Fruit fly (Drosophila melanogaster) whole organism, embryonic: ENCODE measurements around the gene Rbfox1.

ENCODE experiments used
- Bgb ChIP-seq: fragments of 200-800 bp; sonication (Bioruptor generic); IDR thresholded peaks from 2 replicates; pipeline ENCODE4 v1.3.6; 2022; ENCODE audit warnings: missing biosample characterization, missing genetic modification characterization; ENCODE audit not compliant: partially characterized antibody
- CG10147 ChIP-seq: fragments of 200-800 bp; sonication (Bioruptor generic); optimal IDR thresholded peaks from 2 replicates; lab custom pipeline; 2019; ENCODE audit warnings: missing biosample characterization, mild to moderate bottlenecking, missing genetic modification characterization, moderate library complexity
- CG10431 ChIP-seq: fragments of 200-800 bp; sonication (Bioruptor generic); optimal IDR thresholded peaks from 3 replicates; lab custom pipeline; 2018; ENCODE audit warnings: missing biosample characterization, mild to moderate bottlenecking, missing genetic modification characterization
- CG11085 ChIP-seq: fragments of 200-800 bp; sonication (Bioruptor generic); IDR thresholded peaks from 2 replicates; pipeline ENCODE4 v1.3.6; 2022; ENCODE audit warnings: missing biosample characterization, missing genetic modification characterization
- CG11247 ChIP-seq: fragments of 200-800 bp; sonication (Bioruptor generic); IDR thresholded peaks from 2 replicates; pipeline ENCODE4 v1.3.6; 2022; ENCODE audit warnings: missing biosample characterization, missing genetic modification characterization
- CG12391 ChIP-seq: fragments of 200-800 bp; sonication (Bioruptor generic); optimal IDR thresholded peaks from 3 replicates; lab custom pipeline; 2018; ENCODE audit warnings: missing biosample characterization, mild to moderate bottlenecking, missing genetic modification characterization, moderate library complexity
- CG14014 ChIP-seq: fragments of 200-800 bp; sonication (Bioruptor generic); IDR thresholded peaks from 2 replicates; pipeline ENCODE4 v1.3.6; 2022; ENCODE audit warnings: missing biosample characterization, missing genetic modification characterization
- CG15011 ChIP-seq: fragments of 200-800 bp; sonication (Bioruptor generic); optimal IDR thresholded peaks from 3 replicates; lab custom pipeline; 2018; ENCODE audit warnings: missing biosample characterization, mild to moderate bottlenecking, missing genetic modification characterization
- CG15269 ChIP-seq: fragments of 200-800 bp; sonication (Bioruptor generic); optimal IDR thresholded peaks from 2 replicates; lab custom pipeline; 2018; ENCODE audit warnings: missing biosample characterization, mild to moderate bottlenecking, missing genetic modification characterization, moderate library complexity
- CG1602 ChIP-seq: fragments of 200-800 bp; sonication (Bioruptor generic); optimal IDR thresholded peaks from 3 replicates; lab custom pipeline; 2016; ENCODE audit warnings: missing biosample characterization, missing genetic modification characterization
- CG17328 ChIP-seq: fragments of 200-800 bp; sonication (Bioruptor generic); IDR thresholded peaks from 2 replicates; pipeline ENCODE4 v1.3.6; 2022; ENCODE audit warnings: missing biosample characterization, missing genetic modification characterization
- CG17802 ChIP-seq: fragments of 200-800 bp; sonication (Bioruptor generic); optimal IDR thresholded peaks from 2 replicates; lab custom pipeline; 2018; ENCODE audit warnings: missing biosample characterization, mild to moderate bottlenecking, missing genetic modification characterization, moderate library complexity
- CG2120 ChIP-seq: fragments of 200-800 bp; sonication (Bioruptor generic); optimal IDR thresholded peaks from 3 replicates; lab custom pipeline; 2016; ENCODE audit warnings: missing biosample characterization, missing genetic modification characterization
- CG2129 ChIP-seq: fragments of 200-800 bp; sonication (Bioruptor generic); IDR thresholded peaks from 2 replicates; pipeline ENCODE4 v1.3.6; 2022; ENCODE audit warnings: missing biosample characterization, missing genetic modification characterization; ENCODE audit not compliant: partially characterized antibody
- CG2199 ChIP-seq: fragments of 200-800 bp; sonication (Bioruptor generic); IDR thresholded peaks from 3 replicates; pipeline ENCODE4 v1.3.6; 2022; ENCODE audit warnings: missing biosample characterization, missing genetic modification characterization
- CG30020 ChIP-seq: fragments of 200-800 bp; optimal IDR thresholded peaks from 2 replicates; lab custom pipeline; 2019; ENCODE audit warnings: missing biosample characterization, mild to moderate bottlenecking, missing genetic modification characterization, moderate library complexity
- CG31365 ChIP-seq: fragments of 200-800 bp; sonication (Bioruptor generic); optimal IDR thresholded peaks from 2 replicates; lab custom pipeline; 2018; ENCODE audit warnings: missing biosample characterization, mild to moderate bottlenecking, missing genetic modification characterization
- CG33213 ChIP-seq: fragments of 200-800 bp; sonication (Bioruptor generic); optimal IDR thresholded peaks from 3 replicates; lab custom pipeline; 2016; ENCODE audit warnings: missing biosample characterization, missing genetic modification characterization
- CG34224 ChIP-seq: fragments of 200-800 bp; sonication (Bioruptor generic); IDR thresholded peaks from 3 replicates; pipeline ENCODE4 v1.3.6; 2022; ENCODE audit warnings: missing biosample characterization, missing genetic modification characterization; ENCODE audit not compliant: partially characterized antibody
- CG3726 ChIP-seq: fragments of 200-800 bp; sonication (Bioruptor generic); IDR thresholded peaks from 3 replicates; pipeline ENCODE4, ENCODE4 v1.3.6; 2022; ENCODE audit warnings: missing biosample characterization, missing genetic modification characterization
- CG6854 ChIP-seq: fragments of 200-800 bp; sonication (Bioruptor generic); optimal IDR thresholded peaks from 3 replicates; lab custom pipeline; 2017; ENCODE audit warnings: missing biosample characterization, mild to moderate bottlenecking, missing genetic modification characterization
- CG7271 ChIP-seq: fragments of 200-800 bp; sonication (Bioruptor generic); optimal IDR thresholded peaks from 2 replicates; lab custom pipeline; 2018; ENCODE audit warnings: missing biosample characterization, mild to moderate bottlenecking, missing genetic modification characterization, moderate library complexity
- CG7839 ChIP-seq: fragments of 200-800 bp; sonication (Bioruptor generic); optimal IDR thresholded peaks from 3 replicates; lab custom pipeline; 2018; ENCODE audit warnings: missing biosample characterization, mild to moderate bottlenecking, missing genetic modification characterization, moderate library complexity
- CG8089 ChIP-seq: fragments of 200-800 bp; sonication (Bioruptor generic); optimal IDR thresholded peaks from 3 replicates; lab custom pipeline; 2016; ENCODE audit warnings: missing biosample characterization, missing genetic modification characterization
- Dp ChIP-seq: fragments of 200-800 bp; sonication (Bioruptor generic); optimal IDR thresholded peaks from 2 replicates; lab custom pipeline; 2018; ENCODE audit warnings: missing biosample characterization, mild to moderate bottlenecking, missing genetic modification characterization, moderate library complexity
- HLH54F ChIP-seq: fragments of 200-800 bp; sonication (Bioruptor generic); optimal IDR thresholded peaks from 3 replicates; lab custom pipeline; 2016; ENCODE audit warnings: missing biosample characterization, missing genetic modification characterization
- HmgZ ChIP-seq: fragments of 200-800 bp; sonication (Bioruptor generic); optimal IDR thresholded peaks from 2 replicates; lab custom pipeline; 2018; ENCODE audit warnings: missing biosample characterization, mild to moderate bottlenecking, missing genetic modification characterization
- Hr3 ChIP-seq: fragments of 200-800 bp; sonication (Bioruptor generic); optimal IDR thresholded peaks from 3 replicates; lab custom pipeline; 2016; ENCODE audit warnings: missing biosample characterization, missing genetic modification characterization
- MESR4 ChIP-seq: fragments of 200-800 bp; sonication (Bioruptor generic); optimal IDR thresholded peaks from 2 replicates; lab custom pipeline; 2018; ENCODE audit warnings: missing biosample characterization, mild to moderate bottlenecking, missing genetic modification characterization, moderate library complexity
- Max ChIP-seq: fragments of 200-800 bp; sonication (Bioruptor generic); optimal IDR thresholded peaks from 2 replicates; lab custom pipeline; 2016; ENCODE audit warnings: missing biosample characterization, mild to moderate bottlenecking, missing genetic modification characterization
- NC2β ChIP-seq: fragments of 200-800 bp; sonication (Bioruptor generic); optimal IDR thresholded peaks from 2 replicates; lab custom pipeline; 2016; ENCODE audit warnings: missing biosample characterization, missing genetic modification characterization
- Nf-YA ChIP-seq: fragments of 200-800 bp; sonication (Bioruptor generic); IDR thresholded peaks from 2 replicates; pipeline ENCODE4 v1.3.6; 2022; ENCODE audit warnings: missing biosample characterization, missing genetic modification characterization
- Nf-YB ChIP-seq: fragments of 200-800 bp; sonication (Bioruptor generic); optimal IDR thresholded peaks from 3 replicates; lab custom pipeline; 2019; ENCODE audit warnings: missing biosample characterization, mild to moderate bottlenecking, missing genetic modification characterization, moderate library complexity
- Oli ChIP-seq: fragments of 200-800 bp; sonication (Bioruptor generic); optimal IDR thresholded peaks from 2 replicates; lab custom pipeline; 2018; ENCODE audit warnings: missing biosample characterization, mild to moderate bottlenecking, missing genetic modification characterization, moderate library complexity
- Scr ChIP-seq: fragments of 200-800 bp; sonication (Bioruptor generic); IDR thresholded peaks from 2 replicates; pipeline ENCODE4 v1.3.6; 2022; ENCODE audit warnings: missing biosample characterization, missing genetic modification characterization; ENCODE audit not compliant: partially characterized antibody
- Sin3A ChIP-seq: fragments of >200 bp; optimal IDR thresholded peaks from 2 replicates; lab custom pipeline; 2018
- Vsx1 ChIP-seq: fragments of 200-800 bp; sonication (Bioruptor generic); optimal IDR thresholded peaks from 2 replicates; lab custom pipeline; 2017; ENCODE audit warnings: missing biosample characterization, mild to moderate bottlenecking, missing genetic modification characterization, missing genetic modification reagents
- Xbp1 ChIP-seq: fragments of 200-800 bp; sonication (Bioruptor generic); optimal IDR thresholded peaks from 3 replicates; lab custom pipeline; 2016; ENCODE audit warnings: missing biosample characterization, mild to moderate bottlenecking, missing genetic modification characterization
- ash1 ChIP-seq: fragments of 200-800 bp; sonication (Bioruptor generic); optimal IDR thresholded peaks from 2 replicates; lab custom pipeline; 2018; ENCODE audit warnings: missing biosample characterization, mild to moderate bottlenecking, missing genetic modification characterization
- bsh ChIP-seq, 2 experiments: fragments of 200-800 bp; sonication (Bioruptor generic); optimal IDR thresholded peaks; 2 replicates each; lab custom pipeline; 2017 to 2018; ENCODE audit warnings: mild to moderate bottlenecking in 2 of 2, missing biosample characterization in 2 of 2, missing genetic modification characterization in 2 of 2, moderate library complexity in 1 of 2
- cato ChIP-seq: fragments of 200-800 bp; sonication (Bioruptor generic); optimal IDR thresholded peaks from 2 replicates; lab custom pipeline; 2016; ENCODE audit warnings: missing biosample characterization, missing genetic modification characterization, borderline replicate concordance
- chn ChIP-seq: fragments of 200-800 bp; sonication (Bioruptor generic); optimal IDR thresholded peaks from 2 replicates; lab custom pipeline; 2016; ENCODE audit warnings: missing biosample characterization, missing genetic modification characterization
- emc ChIP-seq: fragments of 200-800 bp; sonication (Bioruptor generic); optimal IDR thresholded peaks from 2 replicates; lab custom pipeline; 2016; ENCODE audit warnings: missing biosample characterization, missing genetic modification characterization
- grau ChIP-seq: fragments of 200-800 bp; optimal IDR thresholded peaks from 3 replicates; lab custom pipeline; 2019; ENCODE audit warnings: missing biosample characterization, mild to moderate bottlenecking, missing genetic modification characterization, moderate library complexity
- hth ChIP-seq: fragments of >200 bp; optimal IDR thresholded peaks from 2 replicates; lab custom pipeline; 2017; ENCODE audit warnings: inconsistent platforms
- prd ChIP-seq, 3 experiments: fragments of >200 bp in 2 of 3; fragments of 200-800 bp in 1 of 3; sonication (Bioruptor generic) in 1 of 3; optimal IDR thresholded peaks in 2 of 3; IDR thresholded peaks in 1 of 3; 2 replicates in 2 of 3; 3 replicates in 1 of 3; pipeline versions ENCODE4 v1.3.6 to Lab custom; 2017 to 2022; ENCODE audit warnings: missing biosample characterization in 1 of 3, missing genetic modification characterization in 1 of 3
- pzg ChIP-seq: fragments of 200-800 bp; sonication (Bioruptor generic); optimal IDR thresholded peaks from 3 replicates; lab custom pipeline; 2018; ENCODE audit warnings: missing biosample characterization, mild to moderate bottlenecking, missing genetic modification characterization, moderate library complexity
- sna ChIP-seq: fragments of 200-800 bp; sonication (Bioruptor generic); IDR thresholded peaks from 2 replicates; pipeline ENCODE4 v1.3.6; 2022; ENCODE audit warnings: missing biosample characterization, missing genetic modification characterization; ENCODE audit not compliant: partially characterized antibody
- tio ChIP-seq: fragments of 200-800 bp; sonication (Bioruptor generic); optimal IDR thresholded peaks from 2 replicates; lab custom pipeline; 2017; ENCODE audit warnings: missing biosample characterization, missing genetic modification characterization, inconsistent platforms
- trh ChIP-seq: fragments of 200-800 bp; sonication (Bioruptor generic); optimal IDR thresholded peaks from 2 replicates; lab custom pipeline; 2016; ENCODE audit warnings: missing biosample characterization, missing genetic modification characterization
- yki ChIP-seq: fragments of >200 bp; optimal IDR thresholded peaks from 3 replicates; lab custom pipeline; 2018

The Rbfox1 gene

DNA sequence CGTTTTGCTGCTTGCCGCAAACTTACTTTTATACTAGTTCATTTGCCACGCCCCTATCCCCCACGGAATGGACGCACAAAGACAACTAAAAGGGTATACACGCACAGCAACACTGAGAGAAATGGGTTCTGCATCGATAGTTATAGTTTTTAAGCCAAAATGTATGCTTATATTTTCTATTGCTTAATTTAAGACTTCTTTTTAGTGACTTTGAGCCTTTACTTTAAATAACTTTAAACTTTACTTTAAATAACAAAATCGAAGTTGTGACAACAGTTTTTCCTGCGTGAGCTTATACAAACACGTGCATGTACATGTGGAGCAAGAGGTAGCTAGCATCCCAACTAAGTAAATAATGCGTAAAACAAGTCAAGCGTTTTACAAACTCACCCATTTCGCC lies 1.3 kb downstream of the Rbfox1 start (continued):
- TF ChIP-seq yki (lab: Kevin White, UChicago) (no peak), hth (no peak), Vsx1 (GFP tag; lab: Kevin White, UChicago) (no peak), CG7271 (tag; lab: Kevin White, UChicago) (no peak), emc (GFP tag; lab: Kevin White, UChicago) (no peak), CG8089 (GFP tag; lab: Kevin White, UChicago) (no peak), CG10431 (GFP tag; lab: Kevin White, UChicago) (no peak), bsh (GFP tag; optimal IDR thresholded peaks at IDR 0.05; lab: Kevin White, UChicago) (no peak), Nf-YA (GFP tag; lab: Robert Waterston, UW) (no peak), HLH54F (GFP tag; lab: Kevin White, UChicago) (no peak), CG3726 (no peak), Sin3A (no peak), NC2β (GFP tag; lab: Kevin White, UChicago) (no peak), trh (GFP tag; lab: Kevin White, UChicago) (no peak), Max (GFP tag; lab: Kevin White, UChicago) (no peak), pzg (no peak), CG17802 (tag; lab: Kevin White, UChicago) (no peak), CG7839 (peak; percentile 33), CG2199 (GFP tag; lab: Robert Waterston, UW) (no peak), CG2129 (GFP tag; lab: Robert Waterston, UW) (no peak), Oli (peak; percentile 8), CG31365 (tag; lab: Kevin White, UChicago) (no peak), chn (GFP tag; lab: Kevin White, UChicago) (no peak), grau (tag; lab: Kevin White, UChicago) (no peak), CG14014 (GFP tag; lab: Robert Waterston, UW) (0 out of 2 replicates have a peak, but pooled peaks have one; percentile 33), MESR4 (GFP tag; lab: Kevin White, UChicago) (no peak), CG33213 (GFP tag; lab: Kevin White, UChicago) (no peak), HmgZ (tag; lab: Kevin White, UChicago) (no peak), ash1 (no peak), CG17328 (GFP tag; lab: Robert Waterston, UW) (no peak), CG10147 (peak; percentile 15), Hr3 (GFP tag; lab: Kevin White, UChicago) (no peak), CG11247 (GFP tag; lab: Robert Waterston, UW) (no peak), Dp (GFP tag; lab: Kevin White, UChicago) (no peak), CG15269 (peak; percentile 39), tio (GFP tag; lab: Kevin White, UChicago) (no peak), CG30020 (tag; lab: Kevin White, UChicago) (no peak), Xbp1 (no peak), Scr (GFP tag; lab: Robert Waterston, UW) (no peak), sna (GFP tag; lab: Robert Waterston, UW) (no peak), CG15011 (GFP tag; lab: Kevin White, UChicago) (peak; percentile 1), CG34224 (GFP tag; lab: Robert Waterston, UW) (no peak), CG6854 (GFP tag; lab: Kevin White, UChicago) (no peak), CG1602 (GFP tag; lab: Kevin White, UChicago) (no peak), prd (optimal IDR thresholded peaks at IDR 0.05; lab: Kevin White, UChicago) (no peak), prd (GFP tag; IDR thresholded peaks at IDR 0.05; lab: Robert Waterston, UW) (no peak), Bgb (GFP tag; lab: Robert Waterston, UW) (no peak), CG2120 (peak; percentile 55), CG11085 (GFP tag; lab: Robert Waterston, UW) (no peak), CG12391 (tag; lab: Kevin White, UChicago) (no peak), Nf-YB (GFP tag; lab: Kevin White, UChicago) (no peak), cato (GFP tag; lab: Kevin White, UChicago) (no peak)
